Worm (Caenorhabditis elegans) whole organism, mixed stage, embryonic: ENCODE data around the gene Y38E10A.24.

ENCODE experiments used
- M03D4.4 ChIP-seq: sonication (generic microtip); optimal IDR thresholded peaks from 2 replicates; lab custom pipeline; 2017; ENCODE audit warnings: mild to moderate bottlenecking, missing genetic modification characterization, missing compliant biosample characterization
- bed-3 ChIP-seq: fragments of 200-800 bp; sonication (Bioruptor generic); optimal IDR thresholded peaks from 3 replicates; lab custom pipeline; 2018; ENCODE audit warnings: mild to moderate bottlenecking, missing genetic modification characterization, moderate library complexity, missing compliant biosample characterization
- ceh-39 ChIP-seq: fragments of 150-350 bp; optimal IDR thresholded peaks from 2 replicates; lab custom pipeline; 2014; ENCODE audit warnings: missing biosample characterization, missing genetic modification characterization
- ceh-43 ChIP-seq: fragments of 200-800 bp; sonication (Bioruptor generic); optimal IDR thresholded peaks from 2 replicates; lab custom pipeline; 2018; ENCODE audit warnings: mild to moderate bottlenecking, missing genetic modification characterization, moderate library complexity, missing compliant biosample characterization
- ceh-83 ChIP-seq: fragments of 200-800 bp; sonication (Bioruptor generic); optimal IDR thresholded peaks from 2 replicates; lab custom pipeline; 2018; ENCODE audit warnings: mild to moderate bottlenecking, missing genetic modification characterization, missing compliant biosample characterization
- ces-1 ChIP-seq: fragments of 150-350 bp; optimal IDR thresholded peaks from 2 replicates; lab custom pipeline; 2014; ENCODE audit warnings: missing biosample characterization, missing genetic modification reagents, missing genetic modification characterization
- cnd-1 ChIP-seq: fragments of 200-800 bp; sonication (Bioruptor generic); optimal IDR thresholded peaks from 2 replicates; lab custom pipeline; 2018; ENCODE audit warnings: mild to moderate bottlenecking, missing genetic modification characterization, missing compliant biosample characterization
- drap-1 ChIP-seq: fragments of 200-800 bp; sonication (Bioruptor generic); optimal IDR thresholded peaks from 3 replicates; lab custom pipeline; 2018; ENCODE audit warnings: mild to moderate bottlenecking, missing genetic modification characterization, missing compliant biosample characterization
- elt-1 ChIP-seq: sonication (generic microtip); optimal IDR thresholded peaks from 2 replicates; lab custom pipeline; 2017; ENCODE audit warnings: missing genetic modification characterization, mild to moderate bottlenecking, missing compliant biosample characterization, antibody characterized with exemption, moderate library complexity, borderline replicate concordance; ENCODE audit not compliant: insufficient read depth
- flh-1 ChIP-seq: fragments of 200-800 bp; sonication (Bioruptor generic); optimal IDR thresholded peaks from 2 replicates; lab custom pipeline; 2018; ENCODE audit warnings: mild to moderate bottlenecking, missing genetic modification characterization, moderate library complexity, missing compliant biosample characterization
- ham-2 ChIP-seq: fragments of 200-800 bp; sonication (Bioruptor generic); optimal IDR thresholded peaks from 2 replicates; lab custom pipeline; 2018; ENCODE audit warnings: mild to moderate bottlenecking, missing genetic modification characterization, missing compliant biosample characterization
- hlh-1 ChIP-seq: fragments of 150-350 bp; optimal IDR thresholded peaks from 2 replicates; lab custom pipeline; 2014; ENCODE audit warnings: missing biosample characterization, missing genetic modification reagents, missing genetic modification characterization
- lin-13 ChIP-seq: fragments of 150-350 bp; optimal IDR thresholded peaks from 2 replicates; lab custom pipeline; 2014; ENCODE audit warnings: missing biosample characterization, missing genetic modification characterization
- lin-32 ChIP-seq: fragments of 200-800 bp; sonication (Bioruptor generic); optimal IDR thresholded peaks from 2 replicates; lab custom pipeline; 2018; ENCODE audit warnings: mild to moderate bottlenecking, missing genetic modification characterization, missing compliant biosample characterization
- lsy-2 ChIP-seq: fragments of 150-350 bp; optimal IDR thresholded peaks from 2 replicates; lab custom pipeline; 2014; ENCODE audit warnings: missing biosample characterization, missing genetic modification characterization
- mab-5 ChIP-seq: fragments of 150-350 bp; optimal IDR thresholded peaks from 2 replicates; lab custom pipeline; 2014; ENCODE audit warnings: missing biosample characterization, missing genetic modification characterization
- nhr-12 ChIP-seq: fragments of 150-350 bp; optimal IDR thresholded peaks from 2 replicates; lab custom pipeline; 2014; ENCODE audit warnings: missing biosample characterization, missing genetic modification characterization
- nhr-2 ChIP-seq: fragments of 150-350 bp; optimal IDR thresholded peaks from 2 replicates; lab custom pipeline; 2014; ENCODE audit warnings: missing biosample characterization, missing genetic modification characterization
- nhr-237 ChIP-seq: fragments of 150-350 bp; optimal IDR thresholded peaks from 2 replicates; lab custom pipeline; 2014; ENCODE audit warnings: missing biosample characterization, missing genetic modification characterization
- nhr-28 ChIP-seq: fragments of 150-350 bp; optimal IDR thresholded peaks from 2 replicates; lab custom pipeline; 2014; ENCODE audit warnings: missing biosample characterization, missing genetic modification characterization
- nhr-76 ChIP-seq: sonication (generic microtip); optimal IDR thresholded peaks from 2 replicates; lab custom pipeline; 2017; ENCODE audit warnings: missing biosample characterization, missing genetic modification characterization
- pha-4 ChIP-seq: fragments of 150-350 bp; optimal IDR thresholded peaks from 2 replicates; lab custom pipeline; 2018; ENCODE audit warnings: missing biosample characterization, missing genetic modification reagents, missing genetic modification characterization
- sem-2 ChIP-seq: fragments of 200-800 bp; sonication (Bioruptor generic); optimal IDR thresholded peaks from 2 replicates; lab custom pipeline; 2018; ENCODE audit warnings: mild to moderate bottlenecking, missing genetic modification characterization, missing compliant biosample characterization
- snpc-4 ChIP-seq: fragments of 150-350 bp; optimal IDR thresholded peaks from 2 replicates; lab custom pipeline; 2014; ENCODE audit warnings: missing biosample characterization, missing genetic modification characterization
- sptf-1 ChIP-seq: sonication (generic microtip); optimal IDR thresholded peaks from 2 replicates; lab custom pipeline; 2017; ENCODE audit warnings: mild to moderate bottlenecking, missing genetic modification characterization, moderate library complexity, missing compliant biosample characterization
- tbx-8 ChIP-seq: fragments of 200-800 bp; sonication (Bioruptor generic); optimal IDR thresholded peaks from 2 replicates; lab custom pipeline; 2018; ENCODE audit warnings: mild to moderate bottlenecking, missing genetic modification characterization, moderate library complexity, missing compliant biosample characterization
- unc-120 ChIP-seq: sonication (generic microtip); optimal IDR thresholded peaks from 2 replicates; lab custom pipeline; 2017; ENCODE audit warnings: missing genetic modification characterization, missing compliant biosample characterization; ENCODE audit not compliant: poor library complexity, severe bottlenecking
- unc-62 ChIP-seq: fragments of 150-350 bp; optimal IDR thresholded peaks from 2 replicates; lab custom pipeline; 2014; ENCODE audit warnings: missing biosample characterization, missing genetic modification reagents, missing genetic modification characterization

Y38E10A.24 gene

DNA sequence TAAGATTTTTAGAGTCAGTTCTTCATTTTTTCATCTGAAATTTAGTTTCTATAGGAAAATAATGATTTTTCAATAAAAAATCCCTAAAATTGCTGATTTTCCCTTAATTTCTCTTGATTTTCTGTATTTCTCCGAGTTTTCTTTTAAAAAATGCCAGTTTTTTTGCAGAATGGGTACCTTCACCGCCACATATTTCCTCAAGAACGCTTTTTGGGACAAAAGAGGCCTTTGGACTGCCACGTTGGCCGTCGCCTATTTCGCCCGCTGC is at the start of gene Y38E10A.24:
Gene Y38E10A.24 (plus strand): TSS at position 169 of the 268 bp plus-strand sequence.
- TF ChIP-seq M03D4.4 (tag; lab: Kevin White, UChicago) (no peak), elt-1 (tag; lab: Kevin White, UChicago) (no peak), ceh-43 (no peak), snpc-4 (tag; lab: Kevin White, UChicago) (no peak), ceh-83 (GFP tag; lab: Kevin White, UChicago) (no peak), flh-1 (GFP tag; lab: Kevin White, UChicago) (no peak)

DNA sequence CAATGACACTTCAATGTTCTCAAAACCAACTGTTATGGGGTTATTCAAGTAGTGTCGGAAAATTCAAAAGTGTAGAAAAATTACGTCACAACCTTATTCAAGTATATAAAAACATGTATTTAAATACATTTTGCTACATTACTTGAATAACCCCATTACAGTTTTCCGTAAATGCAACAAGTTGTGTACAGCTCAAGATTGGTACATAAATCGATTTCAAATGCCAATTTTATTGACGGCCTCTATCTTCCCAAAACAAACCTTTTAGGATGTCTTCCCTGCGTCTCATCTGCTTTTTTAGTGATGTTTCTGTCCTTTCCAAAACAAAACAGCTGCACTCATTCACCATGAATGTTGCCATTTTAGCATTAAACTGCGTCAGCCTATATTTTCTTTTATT is 49.4 kb upstream of the Y38E10A.24 start, which contains the start of gene Y38E10A.28:
Gene Y38E10A.28 (plus strand): TSS at position 301 of the 400 bp plus-strand sequence.
- no peak for TF ChIP-seq drap-1
- no peak for TF ChIP-seq bed-3
- TF ChIP-seq lin-13 (tag; lab: Kevin White, UChicago) = no peak
- no peak for TF ChIP-seq ceh-39 (tag; lab: Kevin White, UChicago)
- no peak for TF ChIP-seq unc-62 (GFP tag; lab: Kevin White, UChicago)
- TF ChIP-seq, all 35 proteins: peak for 0

DNA sequence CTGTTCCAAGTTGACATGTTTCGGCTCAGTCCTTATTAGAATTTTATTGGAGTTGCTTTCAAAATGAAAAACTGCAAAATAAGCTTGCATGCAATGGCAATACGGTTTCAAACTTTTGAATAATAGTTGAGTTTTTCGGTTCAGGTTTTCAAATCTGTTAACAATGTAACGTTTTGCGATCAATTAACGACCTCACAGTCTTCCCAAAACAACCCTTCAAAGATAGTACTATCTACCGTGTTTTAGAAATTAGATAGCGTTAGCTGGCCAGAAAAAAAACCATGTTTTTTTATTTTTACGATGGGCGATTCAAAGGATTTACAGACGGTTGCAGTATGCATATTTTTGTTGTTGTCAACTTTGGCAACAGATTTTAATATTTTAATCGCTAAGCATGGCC is 47.9 kb upstream of the Y38E10A.24 start, which contains the start of gene Y38E10A.34:
Gene Y38E10A.34 (plus strand): TSS at position 301 of the 400 bp plus-strand sequence.
- TF ChIP-seq ceh-83 (GFP tag; lab: Kevin White, UChicago) = no peak
- no peak for TF ChIP-seq nhr-12 (tag; lab: Kevin White, UChicago)
- TF ChIP-seq nhr-2 (tag; lab: Kevin White, UChicago) = no peak
- no peak for TF ChIP-seq lin-32
- no peak for TF ChIP-seq ham-2 (GFP tag; lab: Kevin White, UChicago)
- no peak for TF ChIP-seq M03D4.4 (tag; lab: Kevin White, UChicago)
- TF ChIP-seq cnd-1 (tag; lab: Kevin White, UChicago) = no peak
- no peak for TF ChIP-seq unc-120 (tag; lab: Kevin White, UChicago)
- TF ChIP-seq mab-5 (tag; lab: Kevin White, UChicago) = no peak
- no peak for TF ChIP-seq sem-2 (GFP tag; lab: Kevin White, UChicago)
- TF ChIP-seq unc-62 (GFP tag; lab: Kevin White, UChicago) = no peak
- TF ChIP-seq bed-3 = no peak
- TF ChIP-seq ces-1 (GFP tag; lab: Kevin White, UChicago) = no peak
- TF ChIP-seq nhr-76 = no peak
- TF ChIP-seq lsy-2 (tag; lab: Kevin White, UChicago) = no peak
- no peak for TF ChIP-seq snpc-4 (tag; lab: Kevin White, UChicago)

DNA sequence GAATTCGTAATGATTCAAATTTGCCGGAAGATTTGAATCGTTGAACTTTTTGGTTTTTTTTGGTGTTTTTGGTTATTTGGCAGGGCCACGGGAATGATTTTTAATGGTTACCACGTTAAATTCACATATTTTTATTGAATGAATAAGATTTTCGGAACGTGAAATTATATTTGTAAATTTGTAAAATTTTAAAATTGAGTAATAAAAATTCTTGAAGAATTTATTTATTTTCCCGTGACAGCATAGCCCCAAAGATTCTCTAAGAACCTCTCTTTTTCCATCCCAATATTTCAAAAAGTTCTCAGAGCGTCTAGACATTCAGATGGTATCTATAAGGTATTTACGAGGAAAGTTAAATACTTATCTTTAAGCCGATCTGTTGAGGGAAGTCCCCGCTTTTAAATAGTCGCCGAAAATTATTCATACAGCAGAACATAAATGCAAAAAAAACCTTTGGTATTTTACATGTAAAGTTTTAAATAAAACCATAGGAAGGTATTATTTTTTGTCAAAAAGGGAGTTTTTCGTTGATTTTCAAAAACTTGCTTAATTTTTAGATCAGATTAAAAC is 44.0 kb upstream of the Y38E10A.24 start, which contains the start of gene Y38E10A.17:
Gene Y38E10A.17 (minus strand): TSS at position 51 of the 570 bp plus-strand sequence.
- TF ChIP-seq bed-3 = no peak
- TF ChIP-seq ces-1 (GFP tag; lab: Kevin White, UChicago) = no peak
- no peak for TF ChIP-seq elt-1 (tag; lab: Kevin White, UChicago)

DNA sequence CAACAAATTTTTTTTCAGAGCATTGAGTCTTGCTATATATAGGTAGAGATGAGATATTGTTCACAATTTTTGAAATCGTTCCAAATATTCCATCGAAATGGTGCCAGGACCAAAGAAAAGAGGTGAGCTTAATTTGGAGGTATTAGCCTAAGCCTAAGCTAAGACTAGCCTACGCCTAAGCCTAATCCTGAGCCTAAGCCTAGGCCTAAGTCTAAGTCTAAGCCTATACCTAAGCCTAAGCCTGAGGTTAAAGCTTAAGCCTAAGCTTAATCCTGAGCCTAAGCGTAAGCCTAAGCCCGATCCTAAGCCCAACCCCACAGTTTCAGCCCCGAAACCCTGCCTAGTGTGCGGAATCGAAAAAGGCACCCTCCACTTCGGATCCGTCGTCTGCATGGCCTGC is 42.2 kb upstream of the Y38E10A.24 start, which contains the start of gene nhr-234:
Gene nhr-234 (plus strand): TSS at position 77 of the 400 bp plus-strand sequence.
- TF ChIP-seq hlh-1 (tag; lab: Kevin White, UChicago) (no peak), unc-62 (GFP tag; lab: Kevin White, UChicago) (no peak), lin-13 (tag; lab: Kevin White, UChicago) (no peak), drap-1 (no peak), bed-3 (no peak), sptf-1 (tag; lab: Kevin White, UChicago) (no peak), ceh-83 (GFP tag; lab: Kevin White, UChicago) (no peak), snpc-4 (tag; lab: Kevin White, UChicago) (no peak), M03D4.4 (tag; lab: Kevin White, UChicago) (no peak), lin-32 (no peak), tbx-8 (GFP tag; lab: Kevin White, UChicago) (no peak), nhr-237 (tag; lab: Kevin White, UChicago) (no peak), ces-1 (GFP tag; lab: Kevin White, UChicago) (no peak), ceh-39 (tag; lab: Kevin White, UChicago) (no peak), pha-4 (tag; lab: Kevin White, UChicago) (no peak), cnd-1 (tag; lab: Kevin White, UChicago) (no peak), nhr-28 (tag; lab: Kevin White, UChicago) (no peak)
